Worm (Caenorhabditis elegans) whole organism, late embryonic: ENCODE data around the gene mdt-4.
"Not testable (repeated sequence)": the region's sequence is repeated elsewhere in the genome, so short reads cannot be mapped to it uniquely, and the experiment has no call there.

Experiments
- K09A11.1 ChIP-seq: sonication (generic microtip); optimal IDR thresholded peaks from 2 replicates; lab custom pipeline; 2017; ENCODE audit warnings: antibody characterized with exemption, mild to moderate bottlenecking, missing genetic modification characterization, missing compliant biosample characterization; ENCODE audit not compliant: insufficient read depth
- ama-1 ChIP-seq: fragments of 150-350 bp; optimal IDR thresholded peaks from 2 replicates; lab custom pipeline; 2014
- ceh-9 ChIP-seq: sonication (generic microtip); optimal IDR thresholded peaks from 2 replicates; lab custom pipeline; 2016; ENCODE audit warnings: mild to moderate bottlenecking, missing genetic modification characterization, inconsistent platforms, missing compliant biosample characterization
- elt-2 ChIP-seq: sonication (generic microtip); optimal IDR thresholded peaks from 2 replicates; lab custom pipeline; 2016; ENCODE audit warnings: missing genetic modification reagents, missing genetic modification characterization, missing compliant biosample characterization
- fkh-10 ChIP-seq: fragments of 150-350 bp; optimal IDR thresholded peaks from 2 replicates; lab custom pipeline; 2014; ENCODE audit warnings: missing biosample characterization, missing genetic modification reagents, missing genetic modification characterization
- hlh-15 ChIP-seq: sonication (generic microtip); optimal IDR thresholded peaks from 2 replicates; lab custom pipeline; 2016; ENCODE audit warnings: missing genetic modification characterization, missing compliant biosample characterization
- lin-11 ChIP-seq: fragments of 200-800 bp; sonication (Bioruptor generic); optimal IDR thresholded peaks from 2 replicates; lab custom pipeline; 2018; ENCODE audit warnings: mild to moderate bottlenecking, missing genetic modification characterization, missing compliant biosample characterization
- nhr-11 ChIP-seq: fragments of 150-350 bp; optimal IDR thresholded peaks from 2 replicates; lab custom pipeline; 2014; ENCODE audit warnings: missing biosample characterization, missing genetic modification characterization
- pax-1 ChIP-seq: fragments of 150-350 bp; optimal IDR thresholded peaks from 2 replicates; lab custom pipeline; 2014; ENCODE audit warnings: missing biosample characterization, missing genetic modification characterization
- pqm-1 ChIP-seq: sonication (generic microtip); optimal IDR thresholded peaks from 2 replicates; lab custom pipeline; 2016; ENCODE audit warnings: missing genetic modification characterization, missing compliant biosample characterization
- rnt-1 ChIP-seq: sonication (generic microtip); optimal IDR thresholded peaks from 2 replicates; lab custom pipeline; 2016; ENCODE audit warnings: missing genetic modification characterization, missing compliant biosample characterization
- sdc-2 ChIP-seq: sonication (generic microtip); optimal IDR thresholded peaks from 2 replicates; lab custom pipeline; 2016; ENCODE audit warnings: missing genotype, missing genetic modification characterization, missing compliant biosample characterization
- unc-86 ChIP-seq: sonication (generic microtip); optimal IDR thresholded peaks from 2 replicates; lab custom pipeline; 2016; ENCODE audit warnings: missing genetic modification characterization, missing compliant biosample characterization

- TF ChIP-seq sdc-2 (tag; lab: Kevin White, UChicago); nhr-11 (tag; lab: Kevin White, UChicago); lin-11 (tag; lab: Kevin White, UChicago); elt-2 (tag; lab: Kevin White, UChicago); unc-86 (tag; lab: Kevin White, UChicago); pqm-1; ceh-9 (tag; lab: Kevin White, UChicago); ama-1 (lab: Kevin White, UChicago); K09A11.1 (tag; lab: Kevin White, UChicago); pax-1 (tag; lab: Kevin White, UChicago); fkh-10; rnt-1 (tag; lab: Kevin White, UChicago); hlh-15: not testable (repeated sequence)
Observed at ce11 chrII:4898529-4898928, 45.2 kb downstream of the mdt-4 start, which contains the start of gene msp-32.
